Fruit fly (Drosophila melanogaster) ovary, adult (tissue): ENCODE results near the gene CG43813.

Experiments
- CG17801 ChIP-seq: fragments of 200-800 bp; optimal IDR thresholded peaks from 2 replicates; lab custom pipeline; 2019; ENCODE audit warnings: missing biosample characterization, mild to moderate bottlenecking, missing genetic modification characterization, moderate library complexity; ENCODE audit not compliant: partially characterized antibody

The CG43813 gene

dm6 chr2L:12347034-12347433, 3.0 kb upstream of the CG43813 start:
- no peak for TF ChIP-seq CG17801 (GFP tag; lab: Kevin White, UChicago)

- no peak for TF ChIP-seq CG17801 (GFP tag; lab: Kevin White, UChicago)
Measured at dm6 chr2L:12346163-12346892, 2.3 kb upstream of the CG43813 start.

dm6 chr2L:12341705-12342104, 2.4 kb downstream of the CG43813 start:
- TF ChIP-seq CG17801 (GFP tag; lab: Kevin White, UChicago): no peak

dm6 chr2L:12338548-12338947, 5.5 kb downstream of the CG43813 start, which contains the start of gene CG31862:
TSS of gene CG31862 (plus strand) at chr2L:12338848.
- no peak for TF ChIP-seq CG17801 (GFP tag; lab: Kevin White, UChicago)

- no peak for TF ChIP-seq CG17801 (GFP tag; lab: Kevin White, UChicago)
Measured at dm6 chr2L:12337162-12337561, 6.9 kb downstream of the CG43813 start.

dm6 chr2L:12314838-12315237, 29.2 kb downstream of the CG43813 start:
- TF ChIP-seq CG17801 (GFP tag; lab: Kevin White, UChicago): no peak
